Fruit fly (Drosophila melanogaster) whole organism, adult: ENCODE data around the gene comm2.

ENCODE experiments used
- CG11617 ChIP-seq: fragments of 200-800 bp; sonication (Bioruptor generic); optimal IDR thresholded peaks from 2 replicates; lab custom pipeline; 2017; ENCODE audit warnings: mild to moderate bottlenecking, missing biosample characterization, missing genetic modification reagents, missing genetic modification characterization
- CG12768 ChIP-seq: fragments of 200-800 bp; sonication (Bioruptor generic); optimal IDR thresholded peaks from 2 replicates; lab custom pipeline; 2017; ENCODE audit warnings: missing biosample characterization, missing genetic modification characterization, mild to moderate bottlenecking, moderate library complexity, missing genetic modification reagents
- CG14711 ChIP-seq: fragments of 200-800 bp; sonication (Bioruptor generic); optimal IDR thresholded peaks from 2 replicates; lab custom pipeline; 2018; ENCODE audit warnings: missing biosample characterization, mild to moderate bottlenecking, missing genetic modification characterization, moderate library complexity
- CG1620 ChIP-seq: fragments of 200-800 bp; sonication (Bioruptor generic); optimal IDR thresholded peaks from 2 replicates; lab custom pipeline; 2016; ENCODE audit warnings: missing biosample characterization, missing genetic modification characterization
- CG33017 ChIP-seq: fragments of 200-800 bp; sonication (Bioruptor generic); optimal IDR thresholded peaks from 2 replicates; lab custom pipeline; 2018; ENCODE audit warnings: missing biosample characterization, mild to moderate bottlenecking, missing genetic modification characterization, moderate library complexity
- CG5204 ChIP-seq: fragments of 200-800 bp; sonication (Bioruptor generic); optimal IDR thresholded peaks from 2 replicates; lab custom pipeline; 2016; ENCODE audit warnings: missing biosample characterization, missing genetic modification characterization
- CG7045 ChIP-seq: fragments of 200-800 bp; sonication (Bioruptor generic); optimal IDR thresholded peaks from 2 replicates; lab custom pipeline; 2017; ENCODE audit warnings: missing biosample characterization, mild to moderate bottlenecking, missing genetic modification characterization
- CG7101 ChIP-seq: fragments of 200-800 bp; sonication (Bioruptor generic); optimal IDR thresholded peaks from 2 replicates; lab custom pipeline; 2018; ENCODE audit warnings: missing biosample characterization, mild to moderate bottlenecking, missing genetic modification characterization, moderate library complexity
- Clk ChIP-seq: fragments of 200-800 bp; sonication (Bioruptor generic); optimal IDR thresholded peaks from 2 replicates; lab custom pipeline; 2017; ENCODE audit warnings: missing biosample characterization, missing genetic modification characterization
- Crg-1 ChIP-seq: fragments of 200-800 bp; sonication (Bioruptor generic); optimal IDR thresholded peaks from 2 replicates; lab custom pipeline; 2016; ENCODE audit warnings: missing biosample characterization, missing genetic modification characterization
- Hr96 ChIP-seq: fragments of 200-800 bp; sonication (Bioruptor generic); optimal IDR thresholded peaks from 2 replicates; lab custom pipeline; 2016; ENCODE audit warnings: missing biosample characterization, missing genetic modification characterization
- Mnt ChIP-seq: fragments of 200-800 bp; sonication (Bioruptor generic); optimal IDR thresholded peaks from 2 replicates; lab custom pipeline; 2016; ENCODE audit warnings: missing biosample characterization, mild to moderate bottlenecking, missing genetic modification characterization
- bab1 ChIP-seq: fragments of 200-800 bp; sonication (Bioruptor generic); optimal IDR thresholded peaks from 3 replicates; lab custom pipeline; 2019; ENCODE audit warnings: missing biosample characterization, mild to moderate bottlenecking, missing genetic modification characterization, moderate library complexity
- cic ChIP-seq: fragments of 200-800 bp; sonication (Bioruptor generic); optimal IDR thresholded peaks from 2 replicates; lab custom pipeline; 2017; ENCODE audit warnings: missing biosample characterization, mild to moderate bottlenecking, missing genetic modification characterization, moderate library complexity
- cnc ChIP-seq, 2 experiments: fragments of >200 bp; optimal IDR thresholded peaks; 2 replicates each; lab custom pipeline; 2017
- kay ChIP-seq: fragments of 200-800 bp; sonication (Bioruptor generic); peaks from one replicate; lab custom pipeline; 2016; ENCODE audit warnings: missing biosample characterization, missing genetic modification characterization, borderline replicate concordance
- ovo ChIP-seq: fragments of 200-800 bp; sonication (Bioruptor generic); optimal IDR thresholded peaks from 2 replicates; lab custom pipeline; 2016; ENCODE audit warnings: missing biosample characterization, missing genetic modification characterization
- pad ChIP-seq: fragments of 200-800 bp; sonication (Bioruptor generic); optimal IDR thresholded peaks from 3 replicates; lab custom pipeline; 2017; ENCODE audit warnings: missing biosample characterization, missing genetic modification characterization, mild to moderate bottlenecking, moderate library complexity, missing genetic modification reagents
- tj ChIP-seq: fragments of 200-800 bp; sonication (Bioruptor generic); optimal IDR thresholded peaks from 3 replicates; lab custom pipeline; 2017; ENCODE audit warnings: missing biosample characterization, mild to moderate bottlenecking, missing genetic modification characterization, moderate library complexity
- toe ChIP-seq: fragments of 200-800 bp; sonication (Bioruptor generic); optimal IDR thresholded peaks from 2 replicates; lab custom pipeline; 2016; ENCODE audit warnings: missing biosample characterization, missing genetic modification characterization

Gene comm2

DNA sequence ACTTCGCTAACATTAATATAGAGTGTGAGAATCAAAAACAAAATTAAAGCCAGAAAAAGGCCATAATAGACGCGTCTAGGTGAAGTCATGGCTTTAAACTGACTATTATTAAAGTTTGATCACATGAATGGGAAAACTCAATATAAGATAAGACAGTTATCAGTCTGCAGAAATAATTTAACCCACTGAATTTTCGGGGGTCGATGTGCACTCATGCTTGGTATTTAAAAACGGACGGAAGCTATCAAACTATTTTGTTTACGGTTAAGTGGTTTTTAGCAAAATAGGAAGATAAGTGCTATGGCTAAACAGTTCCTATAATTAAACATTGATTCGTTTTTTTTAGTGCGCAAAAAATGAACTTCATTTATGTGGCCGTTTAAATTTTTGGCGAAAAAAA, 7.7 kb downstream of the comm2 start, which contains the start of gene CG34451:
Gene CG34451 (minus strand): TSS at position 101 of the 400 bp plus-strand sequence.
- TF ChIP-seq Mnt (GFP tag; lab: Kevin White, UChicago) (no peak), Hr96 (no peak), CG11617 (GFP tag; lab: Kevin White, UChicago) (no peak), CG7045 (GFP tag; lab: Kevin White, UChicago) (no peak), CG5204 (no peak), CG12768 (GFP tag; lab: Kevin White, UChicago) (no peak), tj (GFP tag; lab: Kevin White, UChicago) (no peak), Clk (GFP tag; lab: Kevin White, UChicago) (no peak), CG33017 (tag; lab: Kevin White, UChicago) (no peak), Crg-1 (GFP tag; lab: Kevin White, UChicago) (no peak), toe (GFP tag; lab: Kevin White, UChicago) (no peak), bab1 (GFP tag; lab: Kevin White, UChicago) (no peak), pad (GFP tag; lab: Kevin White, UChicago) (no peak)

- TF ChIP-seq ovo (GFP tag; lab: Kevin White, UChicago) (no peak), CG11617 (GFP tag; lab: Kevin White, UChicago) (no peak), CG14711 (tag; lab: Kevin White, UChicago) (no peak)
Observed at dm6 chr3L:15690711-15691591, 8.7 kb downstream of the comm2 start.

DNA sequence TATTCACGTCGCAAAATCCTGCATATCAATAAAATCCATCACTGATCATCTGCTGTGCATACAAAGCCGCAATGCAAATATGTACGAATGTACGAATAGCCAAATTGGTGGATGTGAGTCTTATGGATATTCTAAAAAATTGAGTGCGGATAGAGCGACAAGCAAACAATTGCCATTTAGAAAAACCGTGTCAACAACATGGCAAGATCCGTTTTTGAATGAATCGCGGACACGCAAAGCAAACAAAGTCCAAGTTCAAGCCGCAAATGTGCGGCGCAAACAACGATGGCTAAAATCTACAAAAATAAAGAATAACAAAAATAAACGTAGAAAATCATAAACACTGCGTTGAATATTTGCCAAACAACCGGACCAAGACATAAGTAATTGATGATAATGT, 10.1 kb downstream of the comm2 start:
- TF ChIP-seq CG5204 = no peak
- no peak for TF ChIP-seq kay (GFP tag; lab: Kevin White, UChicago)
- no peak for TF ChIP-seq Crg-1 (GFP tag; lab: Kevin White, UChicago)
- TF ChIP-seq CG14711 (tag; lab: Kevin White, UChicago) = no peak
- TF ChIP-seq Mnt (GFP tag; lab: Kevin White, UChicago) = no peak
- TF ChIP-seq CG7045 (GFP tag; lab: Kevin White, UChicago) = no peak
- no peak for TF ChIP-seq toe (GFP tag; lab: Kevin White, UChicago)
- TF ChIP-seq pad (GFP tag; lab: Kevin White, UChicago) = no peak
- TF ChIP-seq tj (GFP tag; lab: Kevin White, UChicago) = no peak
- no peak for TF ChIP-seq bab1 (GFP tag; lab: Kevin White, UChicago)
- no peak for TF ChIP-seq CG12768 (GFP tag; lab: Kevin White, UChicago)
- TF ChIP-seq Clk (GFP tag; lab: Kevin White, UChicago) = no peak
- TF ChIP-seq CG11617 (GFP tag; lab: Kevin White, UChicago) = no peak
- no peak for TF ChIP-seq ovo (GFP tag; lab: Kevin White, UChicago)
- TF ChIP-seq CG7101 (tag; lab: Kevin White, UChicago) = no peak
- no peak for TF ChIP-seq cnc (optimal IDR thresholded peaks at IDR 0.05; lab: Kevin White, UChicago)
- TF ChIP-seq cic (GFP tag; lab: Kevin White, UChicago) = no peak
- TF ChIP-seq CG1620 (GFP tag; lab: Kevin White, UChicago) = no peak
- TF ChIP-seq Hr96 = no peak
- no peak for TF ChIP-seq CG33017 (tag; lab: Kevin White, UChicago)

- no peak for TF ChIP-seq Mnt (GFP tag; lab: Kevin White, UChicago)
- TF ChIP-seq CG12768 (GFP tag; lab: Kevin White, UChicago) = no peak
- no peak for TF ChIP-seq toe (GFP tag; lab: Kevin White, UChicago)
- no peak for TF ChIP-seq cnc (optimal IDR thresholded peaks at IDR 0.05; lab: Kevin White, UChicago)
- no peak for TF ChIP-seq ovo (GFP tag; lab: Kevin White, UChicago)
- TF ChIP-seq bab1 (GFP tag; lab: Kevin White, UChicago) = no peak
- TF ChIP-seq CG7101 (tag; lab: Kevin White, UChicago) = no peak
- TF ChIP-seq CG33017 (tag; lab: Kevin White, UChicago) = no peak
- TF ChIP-seq pad (GFP tag; lab: Kevin White, UChicago) = no peak
- no peak for TF ChIP-seq CG5204
- no peak for TF ChIP-seq cic (GFP tag; lab: Kevin White, UChicago)
- TF ChIP-seq CG7045 (GFP tag; lab: Kevin White, UChicago) = no peak
- no peak for TF ChIP-seq CG1620 (GFP tag; lab: Kevin White, UChicago)
- TF ChIP-seq Crg-1 (GFP tag; lab: Kevin White, UChicago) = no peak
Observed at dm6 chr3L:15687802-15688201, 11.8 kb downstream of the comm2 start, which contains the start of gene CG34452. TSS of gene CG34452 (minus strand) at chr3L:15687902.

dm6 chr3L:15684017-15684416, 15.6 kb downstream of the comm2 start:
- TF ChIP-seq CG7101 (tag; lab: Kevin White, UChicago) = no peak
- TF ChIP-seq Mnt (GFP tag; lab: Kevin White, UChicago) = no peak
- TF ChIP-seq tj (GFP tag; lab: Kevin White, UChicago) = no peak
- no peak for TF ChIP-seq CG1620 (GFP tag; lab: Kevin White, UChicago)
- TF ChIP-seq CG11617 (GFP tag; lab: Kevin White, UChicago) = no peak
- no peak for TF ChIP-seq bab1 (GFP tag; lab: Kevin White, UChicago)
- no peak for TF ChIP-seq cic (GFP tag; lab: Kevin White, UChicago)
- TF ChIP-seq CG7045 (GFP tag; lab: Kevin White, UChicago) = no peak
- no peak for TF ChIP-seq ovo (GFP tag; lab: Kevin White, UChicago)
- TF ChIP-seq toe (GFP tag; lab: Kevin White, UChicago) = no peak
- TF ChIP-seq CG12768 (GFP tag; lab: Kevin White, UChicago) = no peak
- TF ChIP-seq CG33017 (tag; lab: Kevin White, UChicago) = no peak
- no peak for TF ChIP-seq kay (GFP tag; lab: Kevin White, UChicago)
- TF ChIP-seq CG5204 = no peak
- TF ChIP-seq Hr96 = no peak
- no peak for TF ChIP-seq cnc (optimal IDR thresholded peaks at IDR 0.05; lab: Kevin White, UChicago)
- TF ChIP-seq Crg-1 (GFP tag; lab: Kevin White, UChicago) = no peak
- TF ChIP-seq CG14711 (tag; lab: Kevin White, UChicago) = no peak
- TF ChIP-seq pad (GFP tag; lab: Kevin White, UChicago) = no peak
- TF ChIP-seq Clk (GFP tag; lab: Kevin White, UChicago) = no peak
